Worm (Caenorhabditis elegans) whole organism, mixed stage, embryonic: ENCODE measurements around the gene famh-136.

ENCODE experiments used
- M03D4.4 ChIP-seq: sonication (generic microtip); optimal IDR thresholded peaks from 2 replicates; lab custom pipeline; 2017; ENCODE audit warnings: mild to moderate bottlenecking, missing genetic modification characterization, missing compliant biosample characterization
- bed-3 ChIP-seq: fragments of 200-800 bp; sonication (Bioruptor generic); optimal IDR thresholded peaks from 3 replicates; lab custom pipeline; 2018; ENCODE audit warnings: mild to moderate bottlenecking, missing genetic modification characterization, moderate library complexity, missing compliant biosample characterization
- ceh-39 ChIP-seq: fragments of 150-350 bp; optimal IDR thresholded peaks from 2 replicates; lab custom pipeline; 2014; ENCODE audit warnings: missing biosample characterization, missing genetic modification characterization
- ceh-43 ChIP-seq: fragments of 200-800 bp; sonication (Bioruptor generic); optimal IDR thresholded peaks from 2 replicates; lab custom pipeline; 2018; ENCODE audit warnings: mild to moderate bottlenecking, missing genetic modification characterization, moderate library complexity, missing compliant biosample characterization
- ceh-83 ChIP-seq: fragments of 200-800 bp; sonication (Bioruptor generic); optimal IDR thresholded peaks from 2 replicates; lab custom pipeline; 2018; ENCODE audit warnings: mild to moderate bottlenecking, missing genetic modification characterization, missing compliant biosample characterization
- ces-1 ChIP-seq: fragments of 150-350 bp; optimal IDR thresholded peaks from 2 replicates; lab custom pipeline; 2014; ENCODE audit warnings: missing biosample characterization, missing genetic modification reagents, missing genetic modification characterization
- cnd-1 ChIP-seq: fragments of 200-800 bp; sonication (Bioruptor generic); optimal IDR thresholded peaks from 2 replicates; lab custom pipeline; 2018; ENCODE audit warnings: mild to moderate bottlenecking, missing genetic modification characterization, missing compliant biosample characterization
- drap-1 ChIP-seq: fragments of 200-800 bp; sonication (Bioruptor generic); optimal IDR thresholded peaks from 3 replicates; lab custom pipeline; 2018; ENCODE audit warnings: mild to moderate bottlenecking, missing genetic modification characterization, missing compliant biosample characterization
- elt-1 ChIP-seq: sonication (generic microtip); optimal IDR thresholded peaks from 2 replicates; lab custom pipeline; 2017; ENCODE audit warnings: missing genetic modification characterization, mild to moderate bottlenecking, missing compliant biosample characterization, antibody characterized with exemption, moderate library complexity, borderline replicate concordance; ENCODE audit not compliant: insufficient read depth
- elt-3 ChIP-seq: fragments of 150-350 bp; optimal IDR thresholded peaks from 2 replicates; lab custom pipeline; 2014; ENCODE audit warnings: missing biosample characterization, missing genetic modification characterization
- flh-1 ChIP-seq: fragments of 200-800 bp; sonication (Bioruptor generic); optimal IDR thresholded peaks from 2 replicates; lab custom pipeline; 2018; ENCODE audit warnings: mild to moderate bottlenecking, missing genetic modification characterization, moderate library complexity, missing compliant biosample characterization
- ham-2 ChIP-seq: fragments of 200-800 bp; sonication (Bioruptor generic); optimal IDR thresholded peaks from 2 replicates; lab custom pipeline; 2018; ENCODE audit warnings: mild to moderate bottlenecking, missing genetic modification characterization, missing compliant biosample characterization
- hlh-1 ChIP-seq: fragments of 150-350 bp; optimal IDR thresholded peaks from 2 replicates; lab custom pipeline; 2014; ENCODE audit warnings: missing biosample characterization, missing genetic modification reagents, missing genetic modification characterization
- lin-13 ChIP-seq: fragments of 150-350 bp; optimal IDR thresholded peaks from 2 replicates; lab custom pipeline; 2014; ENCODE audit warnings: missing biosample characterization, missing genetic modification characterization
- lin-32 ChIP-seq: fragments of 200-800 bp; sonication (Bioruptor generic); optimal IDR thresholded peaks from 2 replicates; lab custom pipeline; 2018; ENCODE audit warnings: mild to moderate bottlenecking, missing genetic modification characterization, missing compliant biosample characterization
- lsy-2 ChIP-seq: fragments of 150-350 bp; optimal IDR thresholded peaks from 2 replicates; lab custom pipeline; 2014; ENCODE audit warnings: missing biosample characterization, missing genetic modification characterization
- mab-5 ChIP-seq: fragments of 150-350 bp; optimal IDR thresholded peaks from 2 replicates; lab custom pipeline; 2014; ENCODE audit warnings: missing biosample characterization, missing genetic modification characterization
- mep-1 ChIP-seq: fragments of 150-350 bp; optimal IDR thresholded peaks from 2 replicates; lab custom pipeline; 2017; ENCODE audit warnings: missing biosample characterization, missing genetic modification reagents, missing genetic modification characterization, inconsistent platforms
- nhr-12 ChIP-seq: fragments of 150-350 bp; optimal IDR thresholded peaks from 2 replicates; lab custom pipeline; 2014; ENCODE audit warnings: missing biosample characterization, missing genetic modification characterization
- nhr-2 ChIP-seq: fragments of 150-350 bp; optimal IDR thresholded peaks from 2 replicates; lab custom pipeline; 2014; ENCODE audit warnings: missing biosample characterization, missing genetic modification characterization
- nhr-28 ChIP-seq: fragments of 150-350 bp; optimal IDR thresholded peaks from 2 replicates; lab custom pipeline; 2014; ENCODE audit warnings: missing biosample characterization, missing genetic modification characterization
- pha-4 ChIP-seq: fragments of 150-350 bp; optimal IDR thresholded peaks from 2 replicates; lab custom pipeline; 2018; ENCODE audit warnings: missing biosample characterization, missing genetic modification reagents, missing genetic modification characterization
- sem-2 ChIP-seq: fragments of 200-800 bp; sonication (Bioruptor generic); optimal IDR thresholded peaks from 2 replicates; lab custom pipeline; 2018; ENCODE audit warnings: mild to moderate bottlenecking, missing genetic modification characterization, missing compliant biosample characterization
- tbx-8 ChIP-seq: fragments of 200-800 bp; sonication (Bioruptor generic); optimal IDR thresholded peaks from 2 replicates; lab custom pipeline; 2018; ENCODE audit warnings: mild to moderate bottlenecking, missing genetic modification characterization, moderate library complexity, missing compliant biosample characterization
- unc-120 ChIP-seq: sonication (generic microtip); optimal IDR thresholded peaks from 2 replicates; lab custom pipeline; 2017; ENCODE audit warnings: missing genetic modification characterization, missing compliant biosample characterization; ENCODE audit not compliant: poor library complexity, severe bottlenecking
- unc-39 ChIP-seq: fragments of 150-350 bp; optimal IDR thresholded peaks from 2 replicates; lab custom pipeline; 2014; ENCODE audit warnings: missing biosample characterization, missing genetic modification characterization
- unc-62 ChIP-seq: fragments of 150-350 bp; optimal IDR thresholded peaks from 2 replicates; lab custom pipeline; 2014; ENCODE audit warnings: missing biosample characterization, missing genetic modification reagents, missing genetic modification characterization
- zip-8 ChIP-seq: fragments of 150-350 bp; optimal IDR thresholded peaks from 2 replicates; lab custom pipeline; 2014; ENCODE audit warnings: missing biosample characterization, missing genetic modification characterization
- ztf-11 ChIP-seq: fragments of 150-350 bp; optimal IDR thresholded peaks from 2 replicates; lab custom pipeline; 2014; ENCODE audit warnings: missing biosample characterization, missing genetic modification characterization

famh-136 gene

ce11 chrIII:8904914-8905665, 17.5 kb downstream of the famh-136 start, which contains the start of gene unc-32:
TSS of gene unc-32 (plus strand) at chrIII:8905615.
- TF ChIP-seq nhr-2 (no peak), mab-5 (tag; lab: Kevin White, UChicago) (no peak), ces-1 (GFP tag; lab: Kevin White, UChicago) (peak; percentile 51), nhr-12 (tag; lab: Kevin White, UChicago) (no peak), zip-8 (tag; lab: Kevin White, UChicago) (no peak), cnd-1 (tag; lab: Kevin White, UChicago) (no peak), mep-1 (tag; lab: Kevin White, UChicago) (peak; percentile 21), sem-2 (GFP tag; lab: Kevin White, UChicago) (no peak), ceh-39 (tag; lab: Kevin White, UChicago) (peak; percentile 5), lsy-2 (peak; percentile 8), unc-62 (GFP tag; lab: Kevin White, UChicago) (peak; percentile 2)

ce11 chrIII:8910139-8910538, 22.6 kb downstream of the famh-136 start:
- no peak for TF ChIP-seq mep-1 (tag; lab: Kevin White, UChicago)
- no peak for TF ChIP-seq ceh-83
- TF ChIP-seq mab-5 (tag; lab: Kevin White, UChicago), result no peak
- TF ChIP-seq lsy-2, result no peak
- no peak for TF ChIP-seq flh-1 (GFP tag; lab: Kevin White, UChicago)
- TF ChIP-seq tbx-8 (GFP tag; lab: Kevin White, UChicago), result no peak
- no peak for TF ChIP-seq M03D4.4 (tag; lab: Kevin White, UChicago)
- TF ChIP-seq unc-62 (GFP tag; lab: Kevin White, UChicago), result no peak
- TF ChIP-seq nhr-2, result no peak
- no peak for TF ChIP-seq ceh-39 (tag; lab: Kevin White, UChicago)
- no peak for TF ChIP-seq hlh-1 (tag; lab: Kevin White, UChicago)
- TF ChIP-seq lin-32 (GFP tag; lab: Kevin White, UChicago), result no peak
- no peak for TF ChIP-seq ztf-11 (tag; lab: Kevin White, UChicago)
- no peak for TF ChIP-seq cnd-1 (tag; lab: Kevin White, UChicago)
- TF ChIP-seq, all 35 proteins: peak for 0

- TF ChIP-seq pha-4 (tag; lab: Kevin White, UChicago) (no peak), drap-1 (GFP tag; lab: Kevin White, UChicago) (no peak), unc-39 (tag; lab: Kevin White, UChicago) (no peak), unc-120 (tag; lab: Kevin White, UChicago) (no peak), lsy-2 (no peak), ceh-83 (no peak), tbx-8 (GFP tag; lab: Kevin White, UChicago) (no peak), bed-3 (GFP tag; lab: Kevin White, UChicago) (no peak), ceh-39 (tag; lab: Kevin White, UChicago) (no peak), flh-1 (GFP tag; lab: Kevin White, UChicago) (no peak), ceh-43 (no peak), ham-2 (GFP tag; lab: Kevin White, UChicago) (no peak)
- TF ChIP-seq, all 35 proteins: peak for 0
These were observed 24.1 kb downstream of the famh-136 start, which contains the start of gene tpk-1 for ce11 chrIII:8911598-8912194. TSS of gene tpk-1 (plus strand) at chrIII:8912144.

DNA sequence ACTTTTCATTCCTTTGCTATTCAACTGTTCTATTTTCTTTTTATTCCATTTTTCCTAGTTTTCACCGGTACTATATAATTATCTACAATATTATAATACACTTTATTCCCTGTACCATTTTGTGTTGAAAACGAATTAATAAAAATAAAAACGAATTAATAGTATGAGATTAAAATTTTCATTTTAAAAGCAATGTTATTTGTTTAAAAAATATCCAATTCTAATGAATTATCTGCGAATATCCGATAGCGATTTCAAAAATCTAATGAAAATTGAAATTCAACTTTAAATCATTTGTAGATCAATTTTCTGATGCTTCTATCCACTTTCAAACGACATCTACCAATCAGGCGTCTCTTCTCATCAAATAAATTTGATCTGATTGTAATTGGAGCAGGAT, 25.9 kb downstream of the famh-136 start, which contains the start of gene trxr-2:
Gene trxr-2, plus strand, starts transcription at position 301 of the 400 bp plus-strand sequence.
- TF ChIP-seq nhr-2, result no peak
- no peak for TF ChIP-seq zip-8 (tag; lab: Kevin White, UChicago)
- TF ChIP-seq elt-1 (tag; lab: Kevin White, UChicago), result no peak
- no peak for TF ChIP-seq lin-13 (tag; lab: Kevin White, UChicago)
- TF ChIP-seq unc-120 (tag; lab: Kevin White, UChicago), result no peak
- TF ChIP-seq tbx-8 (GFP tag; lab: Kevin White, UChicago), result no peak
- no peak for TF ChIP-seq pha-4 (tag; lab: Kevin White, UChicago)
- no peak for TF ChIP-seq nhr-28 (tag; lab: Kevin White, UChicago)
- TF ChIP-seq hlh-1 (tag; lab: Kevin White, UChicago), result no peak
- TF ChIP-seq mep-1 (tag; lab: Kevin White, UChicago), result no peak
- TF ChIP-seq ceh-83, result no peak
- no peak for TF ChIP-seq flh-1 (GFP tag; lab: Kevin White, UChicago)
- no peak for TF ChIP-seq unc-62 (GFP tag; lab: Kevin White, UChicago)
- no peak for TF ChIP-seq cnd-1 (tag; lab: Kevin White, UChicago)
- no peak for TF ChIP-seq ztf-11 (tag; lab: Kevin White, UChicago)
- no peak for TF ChIP-seq elt-3 (tag; lab: Kevin White, UChicago)
